Worm (Caenorhabditis elegans) whole organism, mixed stage, embryonic: ENCODE results near the gene ZC204.6.

Experiments used
- M03D4.4 ChIP-seq: sonication (generic microtip); optimal IDR thresholded peaks from 2 replicates; lab custom pipeline; 2017; ENCODE audit warnings: mild to moderate bottlenecking, missing genetic modification characterization, missing compliant biosample characterization
- blmp-1 ChIP-seq: fragments of 150-350 bp; optimal IDR thresholded peaks from 2 replicates; lab custom pipeline; 2014; ENCODE audit warnings: missing biosample characterization, missing genetic modification characterization
- ceh-39 ChIP-seq: fragments of 150-350 bp; optimal IDR thresholded peaks from 2 replicates; lab custom pipeline; 2014; ENCODE audit warnings: missing biosample characterization, missing genetic modification characterization
- ceh-83 ChIP-seq: fragments of 200-800 bp; sonication (Bioruptor generic); optimal IDR thresholded peaks from 2 replicates; lab custom pipeline; 2018; ENCODE audit warnings: mild to moderate bottlenecking, missing genetic modification characterization, missing compliant biosample characterization
- ces-1 ChIP-seq: fragments of 150-350 bp; optimal IDR thresholded peaks from 2 replicates; lab custom pipeline; 2014; ENCODE audit warnings: missing biosample characterization, missing genetic modification reagents, missing genetic modification characterization
- cnd-1 ChIP-seq: fragments of 200-800 bp; sonication (Bioruptor generic); optimal IDR thresholded peaks from 2 replicates; lab custom pipeline; 2018; ENCODE audit warnings: mild to moderate bottlenecking, missing genetic modification characterization, missing compliant biosample characterization
- elt-3 ChIP-seq: fragments of 150-350 bp; optimal IDR thresholded peaks from 2 replicates; lab custom pipeline; 2014; ENCODE audit warnings: missing biosample characterization, missing genetic modification characterization
- flh-1 ChIP-seq: fragments of 200-800 bp; sonication (Bioruptor generic); optimal IDR thresholded peaks from 2 replicates; lab custom pipeline; 2018; ENCODE audit warnings: mild to moderate bottlenecking, missing genetic modification characterization, moderate library complexity, missing compliant biosample characterization
- ham-2 ChIP-seq: fragments of 200-800 bp; sonication (Bioruptor generic); optimal IDR thresholded peaks from 2 replicates; lab custom pipeline; 2018; ENCODE audit warnings: mild to moderate bottlenecking, missing genetic modification characterization, missing compliant biosample characterization
- hlh-1 ChIP-seq: fragments of 150-350 bp; optimal IDR thresholded peaks from 2 replicates; lab custom pipeline; 2014; ENCODE audit warnings: missing biosample characterization, missing genetic modification reagents, missing genetic modification characterization
- mab-5 ChIP-seq: fragments of 150-350 bp; optimal IDR thresholded peaks from 2 replicates; lab custom pipeline; 2014; ENCODE audit warnings: missing biosample characterization, missing genetic modification characterization
- mep-1 ChIP-seq: fragments of 150-350 bp; optimal IDR thresholded peaks from 2 replicates; lab custom pipeline; 2017; ENCODE audit warnings: missing biosample characterization, missing genetic modification reagents, missing genetic modification characterization, inconsistent platforms
- mls-2 ChIP-seq: sonication (generic microtip); optimal IDR thresholded peaks from 2 replicates; lab custom pipeline; 2016; ENCODE audit warnings: mild to moderate bottlenecking, missing genetic modification characterization, moderate library complexity, missing compliant biosample characterization
- nhr-2 ChIP-seq: fragments of 150-350 bp; optimal IDR thresholded peaks from 2 replicates; lab custom pipeline; 2014; ENCODE audit warnings: missing biosample characterization, missing genetic modification characterization
- sem-2 ChIP-seq: fragments of 200-800 bp; sonication (Bioruptor generic); optimal IDR thresholded peaks from 2 replicates; lab custom pipeline; 2018; ENCODE audit warnings: mild to moderate bottlenecking, missing genetic modification characterization, missing compliant biosample characterization
- sptf-1 ChIP-seq: sonication (generic microtip); optimal IDR thresholded peaks from 2 replicates; lab custom pipeline; 2017; ENCODE audit warnings: mild to moderate bottlenecking, missing genetic modification characterization, moderate library complexity, missing compliant biosample characterization
- tbx-8 ChIP-seq: fragments of 200-800 bp; sonication (Bioruptor generic); optimal IDR thresholded peaks from 2 replicates; lab custom pipeline; 2018; ENCODE audit warnings: mild to moderate bottlenecking, missing genetic modification characterization, moderate library complexity, missing compliant biosample characterization
- unc-120 ChIP-seq: sonication (generic microtip); optimal IDR thresholded peaks from 2 replicates; lab custom pipeline; 2017; ENCODE audit warnings: missing genetic modification characterization, missing compliant biosample characterization; ENCODE audit not compliant: poor library complexity, severe bottlenecking
- unc-62 ChIP-seq: fragments of 150-350 bp; optimal IDR thresholded peaks from 2 replicates; lab custom pipeline; 2014; ENCODE audit warnings: missing biosample characterization, missing genetic modification reagents, missing genetic modification characterization

Gene ZC204.6

ce11 chrII:1595137-1595536, 49.5 kb downstream of the ZC204.6 start, which contains the start of gene clec-20:
Gene clec-20 (minus strand): TSS chrII:1595237.
- TF ChIP-seq cnd-1: no peak
- no peak for TF ChIP-seq tbx-8
- TF ChIP-seq unc-120: no peak
- no peak for TF ChIP-seq elt-3 (tag; lab: Kevin White, UChicago)
- TF ChIP-seq mab-5 (tag; lab: Kevin White, UChicago): no peak
- TF ChIP-seq ceh-83 (GFP tag; lab: Kevin White, UChicago): no peak
- TF ChIP-seq ham-2 (GFP tag; lab: Kevin White, UChicago): no peak
- no peak for TF ChIP-seq blmp-1 (tag; lab: Kevin White, UChicago)
- no peak for TF ChIP-seq M03D4.4 (tag; lab: Kevin White, UChicago)
- no peak for TF ChIP-seq flh-1 (GFP tag; lab: Kevin White, UChicago)
- TF ChIP-seq ceh-39: no peak
- TF ChIP-seq unc-62 (GFP tag; lab: Kevin White, UChicago): no peak
- TF ChIP-seq sem-2 (GFP tag; lab: Kevin White, UChicago): no peak
- no peak for TF ChIP-seq mls-2 (tag; lab: Kevin White, UChicago)
- no peak for TF ChIP-seq mep-1 (tag; lab: Kevin White, UChicago)
- TF ChIP-seq nhr-2: no peak
- no peak for TF ChIP-seq sptf-1 (tag; lab: Kevin White, UChicago)
- no peak for TF ChIP-seq ces-1 (GFP tag; lab: Kevin White, UChicago)
- no peak for TF ChIP-seq hlh-1 (tag; lab: Kevin White, UChicago)
